Fruit fly (Drosophila melanogaster): ENCODE data around the gene CG18417.

The CG18417 gene

DNA sequence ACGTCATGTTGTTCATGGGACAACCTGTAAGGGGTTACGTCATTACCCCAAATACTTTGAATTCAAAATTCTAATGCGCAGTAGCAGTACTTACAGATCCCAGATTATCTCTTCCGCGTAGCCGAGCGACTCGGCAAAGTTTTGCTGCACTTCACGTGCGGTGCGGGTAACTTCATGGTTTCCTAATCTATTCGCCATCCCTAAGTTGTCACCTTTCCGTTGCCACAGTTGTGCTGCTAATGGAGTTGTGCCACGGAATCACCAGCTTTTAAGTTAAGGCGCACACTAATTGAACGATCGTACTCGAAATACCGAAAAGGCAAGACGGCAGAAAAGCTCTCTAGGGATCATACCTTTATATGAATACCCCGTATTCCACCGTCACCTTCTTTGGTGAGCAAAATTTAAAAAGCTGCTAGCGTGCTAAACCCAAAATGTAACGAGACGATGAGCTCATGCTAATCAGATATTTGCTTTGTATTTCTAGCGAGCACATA lies 40.0 kb upstream of the CG18417 start, which contains the start of gene pst:
Gene pst (minus strand): TSS at position 437 of the 497 bp plus-strand sequence.
- TF ChIP-seq hkb (optimal IDR thresholded peaks at IDR 0.05), result no peak
- peak; percentile 57; the same call in 1 of the 2 replicates for TF ChIP-seq hkb (GFP tag; IDR thresholded peaks at IDR 0.05)
- no peak; the same call in 1 of the 2 replicates for TF ChIP-seq Drgx (GFP tag; IDR thresholded peaks at IDR 0.05)
- peak; percentile 29 for TF ChIP-seq HLH54F (GFP tag; optimal IDR thresholded peaks at IDR 0.05)
- no peak for TF ChIP-seq sna (GFP tag; IDR thresholded peaks at IDR 0.05; ENCODE audit: partially characterized antibody)
- no peak for TF ChIP-seq ssp (GFP tag; IDR thresholded peaks at IDR 0.05)
- TF ChIP-seq nerfin-1 (tag; optimal IDR thresholded peaks at IDR 0.05), result no peak
- no peak for TF ChIP-seq CG5245 (GFP tag; optimal IDR thresholded peaks at IDR 0.05)
- no peak for TF ChIP-seq aop (GFP tag; IDR thresholded peaks at IDR 0.05)
- no peak for TF ChIP-seq p53 (GFP tag; optimal IDR thresholded peaks at IDR 0.05)
- TF ChIP-seq Ada2b (GFP tag; IDR thresholded peaks at IDR 0.05), result peak; percentile 4; the same call in 1 of the 2 replicates
- no peak for TF ChIP-seq CG8944 (GFP tag; optimal IDR thresholded peaks at IDR 0.05)
- no peak for TF ChIP-seq ken (GFP tag; IDR thresholded peaks at IDR 0.05)
- no peak for TF ChIP-seq chif (GFP tag; optimal IDR thresholded peaks at IDR 0.05)
- peak; percentile 29 for TF ChIP-seq CG4282 (GFP tag; optimal IDR thresholded peaks at IDR 0.05)
- TF ChIP-seq Eip74EF (GFP tag; optimal IDR thresholded peaks at IDR 0.05), result peak in 1 of 2 experiments; percentile 68
- no peak for TF ChIP-seq Xbp1 (GFP tag; optimal IDR thresholded peaks at IDR 0.05)
- TF ChIP-seq CG4360 (GFP tag; IDR thresholded peaks at IDR 0.05), result no peak
- no peak for TF ChIP-seq fd3F (GFP tag; optimal IDR thresholded peaks at IDR 0.05)
- TF ChIP-seq CG2116 (GFP tag; optimal IDR thresholded peaks at IDR 0.05), result no peak
- no peak for TF ChIP-seq Sin3A (optimal IDR thresholded peaks at IDR 0.05)
- TF ChIP-seq ewg (GFP tag; optimal IDR thresholded peaks at IDR 0.05), result no peak
- TF ChIP-seq mam (GFP tag; optimal IDR thresholded peaks at IDR 0.05), result no peak
- TF ChIP-seq pfk (GFP tag; optimal IDR thresholded peaks at IDR 0.05), result no peak
- TF ChIP-seq CG14710 (tag; optimal IDR thresholded peaks at IDR 0.05), result no peak
- TF ChIP-seq CG6654 (GFP tag; optimal IDR thresholded peaks at IDR 0.05), result no peak
- TF ChIP-seq scrt (GFP tag; optimal IDR thresholded peaks at IDR 0.05), result no peak
- TF ChIP-seq Dip3 (GFP tag; optimal IDR thresholded peaks at IDR 0.05), result no peak
- no peak for TF ChIP-seq wdn (GFP tag; IDR thresholded peaks at IDR 0.05)
- no peak for TF ChIP-seq Doc3 (GFP tag; IDR thresholded peaks at IDR 0.05; ENCODE audit: partially characterized antibody)
- TF ChIP-seq stwl (tag; optimal IDR thresholded peaks at IDR 0.05), result no peak
- TF ChIP-seq insv (GFP tag; optimal IDR thresholded peaks at IDR 0.05), result no peak
- no peak for TF ChIP-seq eyg (GFP tag; optimal IDR thresholded peaks at IDR 0.05)
- peak; percentile 52; the same call in 1 of the 2 replicates for TF ChIP-seq CG16779 (GFP tag; IDR thresholded peaks at IDR 0.05)
- TF ChIP-seq CG7928 (GFP tag; optimal IDR thresholded peaks at IDR 0.05), result peak; percentile 66
- no peak for TF ChIP-seq caup (GFP tag; optimal IDR thresholded peaks at IDR 0.05; ENCODE audit: severe bottlenecking)
- TF ChIP-seq lab (GFP tag; optimal IDR thresholded peaks at IDR 0.05), result peak; percentile 69
- 0 out of 3 replicates have a peak, but pooled peaks have one; percentile 44 for TF ChIP-seq H15 (GFP tag; IDR thresholded peaks at IDR 0.05)
- TF ChIP-seq Meics (GFP tag; optimal IDR thresholded peaks at IDR 0.05), result no peak
- peak; percentile 68 for TF ChIP-seq CG15269 (tag; optimal IDR thresholded peaks at IDR 0.05)
- TF ChIP-seq B-H1 (GFP tag; IDR thresholded peaks at IDR 0.05), result no peak
- no peak for TF ChIP-seq CG12104 (GFP tag; optimal IDR thresholded peaks at IDR 0.05)
- TF ChIP-seq CG2875 (GFP tag; optimal IDR thresholded peaks at IDR 0.05), result no peak
- TF ChIP-seq da (GFP tag; optimal IDR thresholded peaks at IDR 0.05), result no peak
- peak; percentile 44 for TF ChIP-seq sd (tag; optimal IDR thresholded peaks at IDR 0.05)
- TF ChIP-seq grn (GFP tag; optimal IDR thresholded peaks at IDR 0.05), result no peak
- TF ChIP-seq Usf (GFP tag; optimal IDR thresholded peaks at IDR 0.05), result no peak
- TF ChIP-seq Atf6 (GFP tag; IDR thresholded peaks at IDR 0.05), result peak; percentile 66
- TF ChIP-seq CG4707 (GFP tag; optimal IDR thresholded peaks at IDR 0.05), result no peak
- TF ChIP-seq CG18011 (GFP tag; optimal IDR thresholded peaks at IDR 0.05), result no peak
- TF ChIP-seq CG2202 (tag; optimal IDR thresholded peaks at IDR 0.05), result no peak

Data from whole organism, embryonic.